Worm (Caenorhabditis elegans): Measurements from ENCODE around the gene F41B4.3.

Gene F41B4.3

ce11 chrX:6848596-6848995, 12.7 kb upstream of the F41B4.3 start:
- no peak for TF ChIP-seq hlh-30 (tag; optimal IDR thresholded peaks at IDR 0.05; ENCODE audit: insufficient read depth)
- peak; percentile 51 for TF ChIP-seq elt-2 (tag; optimal IDR thresholded peaks at IDR 0.05)

DNA sequence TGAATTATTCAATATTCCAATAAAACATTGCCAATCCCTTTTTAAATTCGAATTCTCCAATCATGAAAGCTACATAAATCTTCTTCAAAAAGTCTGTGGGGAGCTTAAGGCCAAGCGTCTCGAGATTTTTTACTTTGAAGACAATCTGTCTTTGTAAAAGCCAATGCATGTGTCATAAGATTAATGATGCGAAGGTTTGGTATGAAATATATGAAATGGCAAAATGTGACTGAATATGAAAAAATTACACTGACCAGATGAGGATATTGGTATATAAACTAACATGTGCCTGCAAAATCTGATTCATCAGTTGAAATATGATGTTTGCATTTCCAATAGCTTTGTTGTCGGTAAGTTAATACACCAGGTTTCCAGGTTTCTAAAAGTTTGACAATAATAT, 10.0 kb upstream of the F41B4.3 start, which contains the start of gene C53B7.2:
Gene C53B7.2, plus strand, starts transcription at position 301 of the 400 bp plus-strand sequence.
- TF ChIP-seq nfya-1 (tag; optimal IDR thresholded peaks at IDR 0.05) (no peak), ceh-30 (tag; optimal IDR thresholded peaks at IDR 0.05) (no peak), hlh-15 (tag; optimal IDR thresholded peaks at IDR 0.05) (no peak), ceh-6 (GFP tag; optimal IDR thresholded peaks at IDR 0.05) (no peak), sox-4 (tag; optimal IDR thresholded peaks at IDR 0.05) (no peak)

ce11 chrX:6844394-6845072, 8.6 kb upstream of the F41B4.3 start, which contains the start of gene C53B7.3:
Gene C53B7.3 (plus strand): TSS chrX:6844755.
- no peak for TF ChIP-seq pag-3 (tag; optimal IDR thresholded peaks at IDR 0.05; ENCODE audit: borderline replicate concordance)
- TF ChIP-seq unc-55 (GFP tag; optimal IDR thresholded peaks at IDR 0.05), result no peak
- TF ChIP-seq che-1 (tag; optimal IDR thresholded peaks at IDR 0.05), result no peak
- no peak for TF ChIP-seq sox-2 (GFP tag; IDR thresholded peaks at IDR 0.05)
- no peak for TF ChIP-seq hlh-8 (tag; optimal IDR thresholded peaks at IDR 0.05)
- no peak for TF ChIP-seq nhr-232 (tag; optimal IDR thresholded peaks at IDR 0.05)

DNA sequence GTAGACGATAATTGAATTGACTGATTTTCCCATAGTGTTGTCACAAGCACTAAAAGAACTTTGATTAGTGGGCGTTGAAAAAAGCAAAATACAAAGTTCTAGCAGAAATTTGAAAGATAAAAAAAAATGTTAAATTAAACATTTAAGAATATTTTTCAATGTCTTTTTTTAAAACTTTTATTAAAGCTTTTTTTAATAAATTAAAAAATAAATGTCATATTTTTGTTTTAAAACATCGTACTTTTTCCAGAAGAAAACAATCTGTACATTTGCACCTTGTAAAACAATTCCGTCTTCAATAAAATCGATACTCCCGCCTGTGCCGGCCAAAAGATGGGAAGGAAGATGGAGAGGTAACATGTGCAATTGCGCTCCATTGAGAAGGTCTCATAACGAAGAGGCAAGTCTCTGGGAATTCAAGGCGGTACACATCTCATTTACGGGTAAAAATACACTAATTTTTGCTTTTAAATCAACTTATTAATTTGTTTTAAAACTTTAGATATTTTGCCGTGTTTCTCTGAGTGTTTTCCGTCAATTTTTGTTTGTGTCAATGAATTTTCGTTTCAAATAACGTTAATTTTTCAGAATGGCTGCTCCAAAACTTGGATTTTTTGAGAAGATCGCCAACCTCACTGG, 4.9 kb upstream of the F41B4.3 start, which contains the start of the genes glr-6 and asg-2:
Gene glr-6, minus strand, starts transcription at position 51 of the 639 bp plus-strand sequence.
Gene asg-2, plus strand, starts transcription at position 589 of the 639 bp plus-strand sequence.
- TF ChIP-seq ets-4 (tag; optimal IDR thresholded peaks at IDR 0.05), result peak; percentile 24
- TF ChIP-seq lim-6 (tag; optimal IDR thresholded peaks at IDR 0.05), result no peak
- TF ChIP-seq unc-86 (tag; optimal IDR thresholded peaks at IDR 0.05), result no peak
- no peak for TF ChIP-seq nhr-11 (tag; optimal IDR thresholded peaks at IDR 0.05)
- no peak for TF ChIP-seq tbx-2 (tag; optimal IDR thresholded peaks at IDR 0.05)
- peak; percentile 3 for TF ChIP-seq elt-2 (tag; optimal IDR thresholded peaks at IDR 0.05)
- no peak for TF ChIP-seq ceh-2 (tag; optimal IDR thresholded peaks at IDR 0.05)
- no peak for TF ChIP-seq unc-55 (GFP tag; optimal IDR thresholded peaks at IDR 0.05)
- no peak for TF ChIP-seq sox-2 (GFP tag; IDR thresholded peaks at IDR 0.05)
- TF ChIP-seq ceh-31 (tag; optimal IDR thresholded peaks at IDR 0.05), result peak; percentile 50
- TF ChIP-seq pros-1 (tag; optimal IDR thresholded peaks at IDR 0.05), result no peak
- TF ChIP-seq ceh-18 (tag; optimal IDR thresholded peaks at IDR 0.05), result peak; percentile 20
- peak; percentile 61 for TF ChIP-seq nfya-1 (tag; optimal IDR thresholded peaks at IDR 0.05)
- peak; percentile 76 for TF ChIP-seq ceh-48 (tag; optimal IDR thresholded peaks at IDR 0.05)
- TF ChIP-seq unc-42 (tag; optimal IDR thresholded peaks at IDR 0.05), result peak; percentile 21
- peak; percentile 22 for TF ChIP-seq ceh-34 (tag; optimal IDR thresholded peaks at IDR 0.05)

- no peak for TF ChIP-seq nfya-1 (tag; optimal IDR thresholded peaks at IDR 0.05)
- no peak for TF ChIP-seq ceh-2 (tag; optimal IDR thresholded peaks at IDR 0.05)
- TF ChIP-seq pat-9 (tag; optimal IDR thresholded peaks at IDR 0.05), result no peak
- no peak for TF ChIP-seq pha-2 (tag; optimal IDR thresholded peaks at IDR 0.05)
- no peak for TF ChIP-seq tbx-2 (tag; optimal IDR thresholded peaks at IDR 0.05)
- TF ChIP-seq madf-2 (tag; optimal IDR thresholded peaks at IDR 0.05), result no peak
- no peak for TF ChIP-seq fkh-10 (GFP tag; optimal IDR thresholded peaks at IDR 0.05)
- no peak for TF ChIP-seq fax-1 (tag; optimal IDR thresholded peaks at IDR 0.05)
- no peak for TF ChIP-seq elt-2 (tag; optimal IDR thresholded peaks at IDR 0.05)
- TF ChIP-seq Y22D7AL.16 (tag; optimal IDR thresholded peaks at IDR 0.05), result no peak
- TF ChIP-seq nhr-232 (tag; optimal IDR thresholded peaks at IDR 0.05), result no peak
- TF ChIP-seq che-1 (tag; optimal IDR thresholded peaks at IDR 0.05), result no peak
- TF ChIP-seq T23F11.4 (GFP tag; optimal IDR thresholded peaks at IDR 0.05), result no peak
- TF ChIP-seq pha-4 (tag; optimal IDR thresholded peaks at IDR 0.05), result no peak
- no peak for TF ChIP-seq hlh-15 (tag; optimal IDR thresholded peaks at IDR 0.05)
- TF ChIP-seq unc-55 (GFP tag; optimal IDR thresholded peaks at IDR 0.05), result no peak
- no peak for TF ChIP-seq ahr-1 (tag; optimal IDR thresholded peaks at IDR 0.05)
Observed at ce11 chrX:6835166-6835565, 749 bp downstream of the F41B4.3 start, which contains the start of gene F41B4.2. Gene F41B4.2 (minus strand): TSS chrX:6835266.

Data from whole organism, late embryonic.